Fruit fly (Drosophila melanogaster): ENCODE measurements around the gene MYPT-75D.

dm6 chr3L:18632187-18632635, 6.5 kb downstream of the MYPT-75D start:
- TF ChIP-seq CTCF (optimal IDR thresholded peaks at IDR 0.05) (no peak), CG8478 (optimal IDR thresholded peaks at IDR 0.05) (no peak)
